Worm (Caenorhabditis elegans): ENCODE data around the gene K09A9.8.

ce11 chrX:15552024-15552769 is 44.8 kb downstream of the K09A9.8 start:
- TF ChIP-seq sea-2 (GFP tag; optimal IDR thresholded peaks at IDR 0.05) (no peak), fos-1 (tag; optimal IDR thresholded peaks at IDR 0.05) (no peak), R02D3.7 (tag; optimal IDR thresholded peaks at IDR 0.05) (no peak), nhr-11 (tag; optimal IDR thresholded peaks at IDR 0.05) (no peak), tbx-2 (tag; optimal IDR thresholded peaks at IDR 0.05) (no peak), unc-39 (tag; optimal IDR thresholded peaks at IDR 0.05) (no peak)
